Worm (Caenorhabditis elegans): Measurements from ENCODE around the gene egl-15.

DNA sequence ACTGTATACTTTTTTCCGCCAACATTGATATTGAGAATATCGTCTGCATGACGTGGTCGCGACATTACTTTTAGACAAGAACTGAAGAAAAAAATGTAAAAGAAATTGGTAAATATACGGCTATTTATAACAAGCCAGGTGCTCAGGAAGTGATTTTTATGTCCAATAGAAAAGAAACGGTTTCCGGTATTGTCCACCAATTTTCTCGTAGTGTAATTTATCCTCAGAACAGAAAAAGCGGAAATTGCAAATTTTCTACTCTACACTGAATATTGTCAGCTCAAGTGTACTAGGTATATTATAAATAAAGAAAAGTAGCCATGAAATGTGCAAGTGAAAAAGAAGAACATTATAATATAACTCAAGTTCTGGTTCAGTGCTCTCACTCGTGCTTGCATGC lies 17.0 kb upstream of the egl-15 start, which contains the start of gene F59F3.6:
- TF ChIP-seq ceh-9 (tag; optimal IDR thresholded peaks at IDR 0.05) (no peak), nhr-76 (tag; optimal IDR thresholded peaks at IDR 0.05) (no peak), nhr-77 (tag; optimal IDR thresholded peaks at IDR 0.05) (no peak), ama-1 (optimal IDR thresholded peaks at IDR 0.05) (no peak), skn-1 (tag; optimal IDR thresholded peaks at IDR 0.05) (no peak)

Measured in whole organism, L3 larva.